Fruit fly (Drosophila melanogaster) whole organism, embryonic: ENCODE results near the gene eEF1alpha2.

Source experiments
- ATbp ChIP-seq: fragments of 200-800 bp; sonication (Bioruptor generic); optimal IDR thresholded peaks from 2 replicates; lab custom pipeline; 2017; ENCODE audit warnings: missing biosample characterization, mild to moderate bottlenecking, missing genetic modification characterization, missing genetic modification reagents
- Adf1 ChIP-seq: fragments of 200-800 bp; sonication (Bioruptor generic); IDR thresholded peaks from 2 replicates; pipeline ENCODE4 v1.3.6; 2022; ENCODE audit warnings: missing biosample characterization, missing genetic modification characterization
- CG10209 ChIP-seq: fragments of 200-800 bp; sonication (Bioruptor generic); optimal IDR thresholded peaks from 3 replicates; lab custom pipeline; 2017; ENCODE audit warnings: missing biosample characterization, mild to moderate bottlenecking, missing genetic modification characterization, missing genetic modification reagents
- CG12071 ChIP-seq: fragments of 200-800 bp; sonication (Bioruptor generic); optimal IDR thresholded peaks from 3 replicates; lab custom pipeline; 2018; ENCODE audit warnings: missing biosample characterization, mild to moderate bottlenecking, missing genetic modification characterization
- CG12744 ChIP-seq: fragments of 200-800 bp; sonication (Bioruptor generic); optimal IDR thresholded peaks from 2 replicates; lab custom pipeline; 2016; ENCODE audit warnings: missing biosample characterization, missing genetic modification characterization
- CG13287 ChIP-seq: fragments of 200-800 bp; sonication (Bioruptor generic); IDR thresholded peaks from 2 replicates; pipeline ENCODE4 v1.3.6; 2022; ENCODE audit warnings: missing biosample characterization, missing genetic modification characterization; ENCODE audit not compliant: partially characterized antibody
- CG14050 ChIP-seq: fragments of 200-800 bp; sonication (Bioruptor generic); IDR thresholded peaks from 3 replicates; pipeline ENCODE4 v1.3.6; 2022; ENCODE audit warnings: missing biosample characterization, missing genetic modification characterization
- CG15011 ChIP-seq: fragments of 200-800 bp; sonication (Bioruptor generic); optimal IDR thresholded peaks from 3 replicates; lab custom pipeline; 2018; ENCODE audit warnings: missing biosample characterization, mild to moderate bottlenecking, missing genetic modification characterization
- CG16779 ChIP-seq: fragments of 200-800 bp; sonication (Bioruptor generic); IDR thresholded peaks from 2 replicates; pipeline ENCODE4 v1.3.6; 2022; ENCODE audit warnings: missing biosample characterization, missing genetic modification characterization
- CG17385 ChIP-seq: fragments of 200-800 bp; sonication (Bioruptor generic); optimal IDR thresholded peaks from 3 replicates; lab custom pipeline; 2018; ENCODE audit warnings: missing biosample characterization, mild to moderate bottlenecking, missing genetic modification characterization
- CG32532 ChIP-seq: fragments of 200-800 bp; sonication (Bioruptor generic); IDR thresholded peaks from 2 replicates; pipeline ENCODE4 v1.3.6; 2022; ENCODE audit warnings: missing biosample characterization, missing genetic modification characterization
- CG34224 ChIP-seq: fragments of 200-800 bp; sonication (Bioruptor generic); IDR thresholded peaks from 3 replicates; pipeline ENCODE4 v1.3.6; 2022; ENCODE audit warnings: missing biosample characterization, missing genetic modification characterization; ENCODE audit not compliant: partially characterized antibody
- CG4282 ChIP-seq: fragments of 200-800 bp; sonication (Bioruptor generic); optimal IDR thresholded peaks from 2 replicates; lab custom pipeline; 2016; ENCODE audit warnings: missing biosample characterization, missing genetic modification characterization
- CG6272 ChIP-seq: fragments of 200-800 bp; sonication (Bioruptor generic); IDR thresholded peaks from 2 replicates; pipeline ENCODE4 v1.3.6; 2022; ENCODE audit warnings: missing biosample characterization, missing genetic modification characterization
- CG6791 ChIP-seq: fragments of 200-800 bp; sonication (Bioruptor generic); IDR thresholded peaks from 3 replicates; pipeline ENCODE4 v1.3.6; 2022; ENCODE audit warnings: missing biosample characterization, missing genetic modification characterization; ENCODE audit not compliant: partially characterized antibody
- CG7357 ChIP-seq: fragments of 200-800 bp; sonication (Bioruptor generic); IDR thresholded peaks from 3 replicates; pipeline ENCODE4 v1.3.6; 2022; ENCODE audit warnings: missing biosample characterization, missing genetic modification characterization
- Fer1 ChIP-seq: fragments of 200-800 bp; sonication (Bioruptor generic); optimal IDR thresholded peaks from 2 replicates; lab custom pipeline; 2017; ENCODE audit warnings: missing biosample characterization, mild to moderate bottlenecking, missing genetic modification characterization
- H15 ChIP-seq: fragments of 200-800 bp; sonication (Bioruptor generic); IDR thresholded peaks from 3 replicates; pipeline ENCODE4 v1.3.6; 2022; ENCODE audit warnings: missing biosample characterization, missing genetic modification characterization
- Hr78 ChIP-seq, 2 experiments: fragments of 200-800 bp in 1 of 2; fragments of >200 bp in 1 of 2; sonication (Bioruptor generic) in 1 of 2; optimal IDR thresholded peaks; 2 replicates each; lab custom pipeline; 2017 to 2019; ENCODE audit warnings: missing biosample characterization in 2 of 2, missing genetic modification characterization in 2 of 2, mild to moderate bottlenecking in 1 of 2, moderate library complexity in 1 of 2
- Jarid2 ChIP-seq: fragments of 200-800 bp; sonication (Bioruptor generic); optimal IDR thresholded peaks from 3 replicates; lab custom pipeline; 2017; ENCODE audit warnings: mild to moderate bottlenecking, missing biosample characterization, missing genetic modification reagents, missing genetic modification characterization
- Mad ChIP-seq: fragments of 200-800 bp; sonication (Bioruptor generic); optimal IDR thresholded peaks from 2 replicates; lab custom pipeline; 2016; ENCODE audit warnings: missing biosample characterization, missing genetic modification characterization
- NFAT ChIP-seq: fragments of 200-800 bp; sonication (Bioruptor generic); IDR thresholded peaks from 2 replicates; pipeline ENCODE4 v1.3.6; 2022; ENCODE audit warnings: missing biosample characterization, missing genetic modification characterization
- Nf-YA ChIP-seq: fragments of 200-800 bp; sonication (Bioruptor generic); IDR thresholded peaks from 2 replicates; pipeline ENCODE4 v1.3.6; 2022; ENCODE audit warnings: missing biosample characterization, missing genetic modification characterization
- PHDP ChIP-seq: fragments of 200-800 bp; sonication (Bioruptor generic); optimal IDR thresholded peaks from 3 replicates; lab custom pipeline; 2018; ENCODE audit warnings: missing biosample characterization, mild to moderate bottlenecking, missing genetic modification characterization, moderate library complexity
- Scr ChIP-seq: fragments of 200-800 bp; sonication (Bioruptor generic); IDR thresholded peaks from 2 replicates; pipeline ENCODE4 v1.3.6; 2022; ENCODE audit warnings: missing biosample characterization, missing genetic modification characterization; ENCODE audit not compliant: partially characterized antibody
- Trl ChIP-seq, 3 experiments: fragments of >200 bp in 2 of 3; fragments of 200-800 bp in 1 of 3; sonication (Bioruptor generic) in 1 of 3; optimal IDR thresholded peaks; 2 replicates in 1 of 3; 3 replicates in 2 of 3; lab custom pipeline; 2016 to 2017; ENCODE audit warnings: missing biosample characterization in 1 of 3, missing genetic modification characterization in 1 of 3
- al ChIP-seq: fragments of 200-800 bp; sonication (Bioruptor generic); IDR thresholded peaks from 2 replicates; pipeline ENCODE4 v1.3.6; 2022; ENCODE audit warnings: missing biosample characterization, missing genetic modification characterization
- ato ChIP-seq: fragments of 200-800 bp; sonication (Bioruptor generic); IDR thresholded peaks from 2 replicates; pipeline ENCODE4 v1.3.6; 2022; ENCODE audit warnings: missing biosample characterization, missing genetic modification characterization; ENCODE audit not compliant: partially characterized antibody
- bab2 ChIP-seq: fragments of 200-800 bp; sonication (Bioruptor generic); optimal IDR thresholded peaks from 2 replicates; lab custom pipeline; 2016; ENCODE audit warnings: missing biosample characterization, missing genetic modification characterization
- bcd ChIP-seq: fragments of 200-800 bp; sonication (Bioruptor generic); optimal IDR thresholded peaks from 2 replicates; lab custom pipeline; 2017; ENCODE audit warnings: missing biosample characterization, mild to moderate bottlenecking, missing genetic modification characterization
- chinmo ChIP-seq: fragments of 200-800 bp; sonication (Bioruptor generic); IDR thresholded peaks from 4 replicates; pipeline ENCODE4 v1.3.6; 2022; ENCODE audit warnings: missing biosample characterization, missing genetic modification characterization; ENCODE audit not compliant: partially characterized antibody
- crol ChIP-seq: fragments of 200-800 bp; sonication (Bioruptor generic); IDR thresholded peaks from 2 replicates; pipeline ENCODE4 v1.3.6; 2022; ENCODE audit warnings: missing biosample characterization, missing genetic modification characterization
- dmrt11E ChIP-seq: fragments of 200-800 bp; sonication (Bioruptor generic); optimal IDR thresholded peaks from 3 replicates; lab custom pipeline; 2018; ENCODE audit warnings: missing biosample characterization, mild to moderate bottlenecking, missing genetic modification characterization, moderate library complexity
- dpn ChIP-seq, 2 experiments: fragments of 200-800 bp; sonication (Bioruptor generic); optimal IDR thresholded peaks; 3 replicates each; lab custom pipeline; 2016; ENCODE audit warnings: missing biosample characterization in 2 of 2, missing genetic modification characterization in 2 of 2
- jumu ChIP-seq: fragments of 200-800 bp; sonication (Bioruptor generic); optimal IDR thresholded peaks from 3 replicates; lab custom pipeline; 2016; ENCODE audit warnings: missing biosample characterization, missing genetic modification characterization
- row ChIP-seq: fragments of 200-800 bp; sonication (Bioruptor generic); IDR thresholded peaks from 3 replicates; pipeline ENCODE4 v1.3.6; 2022; ENCODE audit warnings: missing biosample characterization, missing genetic modification characterization
- shn ChIP-seq: fragments of 200-800 bp; sonication (Bioruptor generic); optimal IDR thresholded peaks from 3 replicates; lab custom pipeline; 2016; ENCODE audit warnings: missing biosample characterization, missing genetic modification characterization
- sr ChIP-seq: fragments of 200-800 bp; sonication (Bioruptor generic); IDR thresholded peaks from 3 replicates; pipeline ENCODE4 v1.3.6; 2022; ENCODE audit warnings: missing biosample characterization, missing genetic modification characterization
- stc ChIP-seq: fragments of 200-800 bp; sonication (Bioruptor generic); IDR thresholded peaks from 2 replicates; pipeline ENCODE4 v1.3.6; 2022; ENCODE audit warnings: missing biosample characterization, missing genetic modification characterization
- tll ChIP-seq, 2 experiments: fragments of 200-800 bp in 1 of 2; fragments of >200 bp in 1 of 2; sonication (Bioruptor generic) in 1 of 2; optimal IDR thresholded peaks; 2 replicates each; lab custom pipeline; 2017 to 2019; ENCODE audit warnings: missing biosample characterization in 2 of 2, missing genetic modification characterization in 2 of 2, mild to moderate bottlenecking in 1 of 2, moderate library complexity in 1 of 2
- tna ChIP-seq: fragments of 200-800 bp; sonication (Bioruptor generic); IDR thresholded peaks from 2 replicates; pipeline ENCODE4 v1.3.6; 2022; ENCODE audit warnings: missing biosample characterization, missing genetic modification characterization; ENCODE audit not compliant: partially characterized antibody
- ttk ChIP-seq: fragments of 200-800 bp; sonication (Bioruptor generic); IDR thresholded peaks from 2 replicates; pipeline ENCODE4 v2.1.2; 2022; ENCODE audit warnings: missing biosample characterization, missing genetic modification characterization
- unc-4 ChIP-seq: fragments of 200-800 bp; sonication (Bioruptor generic); IDR thresholded peaks from 2 replicates; pipeline ENCODE4 v1.3.6; 2022; ENCODE audit warnings: missing biosample characterization, missing genetic modification characterization; ENCODE audit not compliant: partially characterized antibody
- unpg ChIP-seq: fragments of 200-800 bp; sonication (Bioruptor generic); optimal IDR thresholded peaks from 3 replicates; lab custom pipeline; 2018; ENCODE audit warnings: missing biosample characterization, mild to moderate bottlenecking, missing genetic modification characterization, moderate library complexity
- wdn ChIP-seq: fragments of 200-800 bp; sonication (Bioruptor generic); IDR thresholded peaks from 2 replicates; pipeline ENCODE4 v1.3.6; 2022; ENCODE audit warnings: missing biosample characterization, missing genetic modification characterization
- zen2 ChIP-seq: fragments of 200-800 bp; sonication (Bioruptor generic); IDR thresholded peaks from 3 replicates; pipeline ENCODE4 v1.3.6; 2022; ENCODE audit warnings: missing biosample characterization, missing genetic modification characterization; ENCODE audit not compliant: partially characterized antibody

eEF1alpha2 gene

DNA sequence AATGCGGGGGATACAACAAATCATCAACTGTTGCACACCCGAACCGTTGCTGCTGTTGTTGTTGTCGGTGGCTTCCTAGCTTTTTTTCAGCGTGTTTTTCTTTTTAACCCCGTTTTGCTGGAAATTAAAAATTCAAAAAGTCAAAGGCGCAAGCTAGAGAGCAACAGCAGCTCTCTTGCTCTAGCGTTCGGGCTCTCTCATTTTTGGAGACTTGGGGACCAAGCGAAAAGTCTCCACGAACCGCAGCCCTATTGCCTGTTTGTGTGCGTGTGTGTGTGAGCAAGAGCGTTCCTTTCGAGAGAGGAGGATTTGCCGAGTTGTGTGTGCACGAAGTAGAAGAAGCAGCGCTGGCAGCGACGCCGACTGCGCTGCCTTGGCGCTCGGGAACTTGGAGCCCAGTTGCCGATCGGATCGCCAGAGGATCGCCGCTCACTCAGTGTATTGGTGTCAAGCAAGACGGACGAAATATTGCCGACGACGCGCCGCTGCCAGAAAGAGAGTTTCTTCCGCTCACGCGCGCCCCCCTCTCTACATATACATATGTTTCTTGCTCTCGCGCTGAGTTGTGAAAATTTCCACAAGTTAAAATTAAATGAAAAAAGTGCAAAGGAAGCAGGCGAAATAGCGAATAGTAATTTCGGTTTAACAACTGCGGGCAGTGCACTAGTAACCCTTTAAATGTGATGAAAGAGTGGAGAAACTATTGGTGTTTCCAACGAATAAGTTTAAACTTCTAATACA lies 13.5 kb upstream of the eEF1alpha2 start (continued):
- TF ChIP-seq unc-4 (GFP tag; lab: Robert Waterston, UW): 0 out of 2 replicates have a peak, but pooled peaks have one; percentile 16
- no peak for TF ChIP-seq CG7357 (GFP tag; lab: Robert Waterston, UW)
- 0 out of 2 replicates have a peak, but pooled peaks have one; percentile 9 for TF ChIP-seq Nf-YA (GFP tag; lab: Robert Waterston, UW)
- TF ChIP-seq CG13287 (GFP tag; lab: Robert Waterston, UW): peak; percentile 42
- TF ChIP-seq CG32532: 0 out of 2 replicates have a peak, but pooled peaks have one; percentile 41
- no peak for TF ChIP-seq CG4282 (GFP tag; lab: Kevin White, UChicago)
- no peak for TF ChIP-seq H15 (GFP tag; lab: Robert Waterston, UW)
- no peak for TF ChIP-seq CG14050 (GFP tag; lab: Robert Waterston, UW)
- TF ChIP-seq ato (GFP tag; lab: Robert Waterston, UW): 0 out of 2 replicates have a peak, but pooled peaks have one; percentile 18
- 0 out of 2 replicates have a peak, but pooled peaks have one; percentile 9 for TF ChIP-seq ttk (GFP tag; lab: Robert Waterston, UW)
- peak; percentile 90 for TF ChIP-seq CG17385 (GFP tag; lab: Kevin White, UChicago)
- TF ChIP-seq Jarid2 (GFP tag; lab: Kevin White, UChicago): peak; percentile 74
- peak; percentile 19 for TF ChIP-seq CG12071 (GFP tag; lab: Kevin White, UChicago)
- TF ChIP-seq Fer1 (GFP tag; lab: Kevin White, UChicago): peak; percentile 26
- no peak for TF ChIP-seq CG12744 (GFP tag; lab: Kevin White, UChicago)
- TF ChIP-seq wdn (GFP tag; lab: Robert Waterston, UW): no peak
- peak; percentile 63; the same call in 1 of the 4 replicates for TF ChIP-seq chinmo
- no peak for TF ChIP-seq CG6791 (GFP tag; lab: Robert Waterston, UW)
- no peak for TF ChIP-seq bab2 (GFP tag; lab: Kevin White, UChicago)
- TF ChIP-seq CG16779: no peak
- TF ChIP-seq ATbp: no peak
- TF ChIP-seq Adf1 (GFP tag; lab: Robert Waterston, UW): peak; percentile 98
- 0 out of 2 replicates have a peak, but pooled peaks have one; percentile 36 for TF ChIP-seq Scr (GFP tag; lab: Robert Waterston, UW)
- TF ChIP-seq jumu: no peak
- TF ChIP-seq CG15011 (GFP tag; lab: Kevin White, UChicago): no peak
- 0 out of 3 replicates have a peak, but pooled peaks have one; percentile 6 for TF ChIP-seq row (GFP tag; lab: Robert Waterston, UW)
- TF ChIP-seq stc: peak; percentile 9; the same call in 1 of the 2 replicates
- no peak for TF ChIP-seq unpg (GFP tag; lab: Kevin White, UChicago)
- no peak for TF ChIP-seq bcd (GFP tag; lab: Kevin White, UChicago)
- TF ChIP-seq sr (GFP tag; lab: Robert Waterston, UW): peak; percentile 47; the same call in 1 of the 3 replicates
- no peak for TF ChIP-seq dmrt11E (tag; lab: Kevin White, UChicago)
- no peak for TF ChIP-seq CG10209 (GFP tag; lab: Kevin White, UChicago)
- 0 out of 2 replicates have a peak, but pooled peaks have one; percentile 11 for TF ChIP-seq tna (GFP tag; lab: Robert Waterston, UW)
- TF ChIP-seq dpn (GFP tag; optimal IDR thresholded peaks at IDR 0.05; lab: Kevin White, UChicago): peak in 1 of 2 experiments; percentile 8
- no peak for TF ChIP-seq al (GFP tag; lab: Robert Waterston, UW)
- TF ChIP-seq Hr78 (GFP tag; optimal IDR thresholded peaks at IDR 0.05; lab: Kevin White, UChicago): peak in 1 of 2 experiments; percentile 54
- no peak for TF ChIP-seq shn
- no peak for TF ChIP-seq CG6272 (GFP tag; lab: Robert Waterston, UW)
- peak; percentile 70 for TF ChIP-seq NFAT
- peak; percentile 88 for TF ChIP-seq Trl (optimal IDR thresholded peaks at IDR 0.05; lab: Kevin White, UChicago)
- TF ChIP-seq Trl (GFP tag; optimal IDR thresholded peaks at IDR 0.05; lab: Kevin White, UChicago): peak; percentile 37
- no peak for TF ChIP-seq Mad (GFP tag; lab: Kevin White, UChicago)
- TF ChIP-seq tll (GFP tag; optimal IDR thresholded peaks at IDR 0.05; lab: Kevin White, UChicago): peak in 1 of 2 experiments; percentile 11
- TF ChIP-seq zen2: peak; percentile 45; the same call in 1 of the 3 replicates
- TF ChIP-seq CG34224: peak; percentile 37; the same call in 1 of the 3 replicates
- TF ChIP-seq PHDP (tag; lab: Kevin White, UChicago): no peak
- peak; percentile 89 for TF ChIP-seq crol (GFP tag; lab: Robert Waterston, UW)
